Fruit fly (Drosophila melanogaster) whole organism, embryonic: Measurements from ENCODE around the gene alpha-Man-IIb.

Experiments used
- Ada2b ChIP-seq: fragments of 200-800 bp; sonication (Bioruptor generic); IDR thresholded peaks from 2 replicates; pipeline ENCODE4 v1.3.6; 2022; ENCODE audit warnings: missing biosample characterization, missing genetic modification characterization
- Adf1 ChIP-seq: fragments of 200-800 bp; sonication (Bioruptor generic); IDR thresholded peaks from 2 replicates; pipeline ENCODE4 v1.3.6; 2022; ENCODE audit warnings: missing biosample characterization, missing genetic modification characterization
- Aef1 ChIP-seq: fragments of 200-800 bp; sonication (Bioruptor generic); IDR thresholded peaks from 3 replicates; pipeline ENCODE4 v1.3.6; 2022; ENCODE audit warnings: missing biosample characterization, missing genetic modification characterization
- CG10267 ChIP-seq: fragments of 200-800 bp; sonication (Bioruptor generic); optimal IDR thresholded peaks from 2 replicates; lab custom pipeline; 2018; ENCODE audit warnings: missing biosample characterization, mild to moderate bottlenecking, missing genetic modification characterization, moderate library complexity
- CG13287 ChIP-seq: fragments of 200-800 bp; sonication (Bioruptor generic); IDR thresholded peaks from 2 replicates; pipeline ENCODE4 v1.3.6; 2022; ENCODE audit warnings: missing biosample characterization, missing genetic modification characterization; ENCODE audit not compliant: partially characterized antibody
- CG13296 ChIP-seq: fragments of 200-800 bp; sonication (Bioruptor generic); optimal IDR thresholded peaks from 3 replicates; lab custom pipeline; 2018; ENCODE audit warnings: missing biosample characterization, mild to moderate bottlenecking, missing genetic modification characterization
- CG13894 ChIP-seq: fragments of 200-800 bp; sonication (Bioruptor generic); optimal IDR thresholded peaks from 3 replicates; lab custom pipeline; 2018; ENCODE audit warnings: missing biosample characterization, mild to moderate bottlenecking, missing genetic modification characterization, moderate library complexity
- CG14710 ChIP-seq: fragments of 200-800 bp; sonication (Bioruptor generic); optimal IDR thresholded peaks from 3 replicates; lab custom pipeline; 2019; ENCODE audit warnings: missing biosample characterization, mild to moderate bottlenecking, missing genetic modification characterization, moderate library complexity
- CG16815 ChIP-seq: fragments of 200-800 bp; sonication (Bioruptor generic); optimal IDR thresholded peaks from 3 replicates; lab custom pipeline; 2017; ENCODE audit warnings: missing biosample characterization, mild to moderate bottlenecking, missing genetic modification characterization
- CG17186 ChIP-seq: fragments of 200-800 bp; sonication (Bioruptor generic); optimal IDR thresholded peaks from 3 replicates; lab custom pipeline; 2017; ENCODE audit warnings: missing biosample characterization, missing genetic modification reagents, missing genetic modification characterization
- CG17612 ChIP-seq: fragments of 200-800 bp; sonication (Bioruptor generic); IDR thresholded peaks from 2 replicates; pipeline ENCODE4 v1.3.6; 2022; ENCODE audit warnings: missing biosample characterization, missing genetic modification characterization
- CG17802 ChIP-seq: fragments of 200-800 bp; sonication (Bioruptor generic); optimal IDR thresholded peaks from 2 replicates; lab custom pipeline; 2018; ENCODE audit warnings: missing biosample characterization, mild to moderate bottlenecking, missing genetic modification characterization, moderate library complexity
- CG18764 ChIP-seq: fragments of 200-800 bp; sonication (Bioruptor generic); optimal IDR thresholded peaks from 3 replicates; lab custom pipeline; 2016; ENCODE audit warnings: missing biosample characterization, missing genetic modification characterization
- CG2202 ChIP-seq: fragments of 200-800 bp; sonication (Bioruptor generic); optimal IDR thresholded peaks from 2 replicates; lab custom pipeline; 2018; ENCODE audit warnings: missing biosample characterization, mild to moderate bottlenecking, missing genetic modification characterization
- CG34376 ChIP-seq: fragments of 200-800 bp; sonication (Bioruptor generic); optimal IDR thresholded peaks from 2 replicates; lab custom pipeline; 2018; ENCODE audit warnings: missing biosample characterization, mild to moderate bottlenecking, missing genetic modification characterization
- CG3838 ChIP-seq: fragments of 200-800 bp; sonication (Bioruptor generic); optimal IDR thresholded peaks from 3 replicates; lab custom pipeline; 2016; ENCODE audit warnings: missing biosample characterization, missing genetic modification characterization
- CG4404 ChIP-seq: fragments of 200-800 bp; sonication (Bioruptor generic); IDR thresholded peaks from 2 replicates; pipeline ENCODE4 v1.3.6; 2022; ENCODE audit warnings: missing biosample characterization, missing genetic modification characterization
- CG6272 ChIP-seq: fragments of 200-800 bp; sonication (Bioruptor generic); IDR thresholded peaks from 2 replicates; pipeline ENCODE4 v1.3.6; 2022; ENCODE audit warnings: missing biosample characterization, missing genetic modification characterization
- CG7745 ChIP-seq: fragments of 200-800 bp; sonication (Bioruptor generic); optimal IDR thresholded peaks from 2 replicates; lab custom pipeline; 2018; ENCODE audit warnings: missing biosample characterization, mild to moderate bottlenecking, missing genetic modification characterization, moderate library complexity
- CG7786 ChIP-seq: fragments of 200-800 bp; sonication (Bioruptor generic); optimal IDR thresholded peaks from 2 replicates; lab custom pipeline; 2016; ENCODE audit warnings: missing biosample characterization, missing genetic modification characterization
- CG7987 ChIP-seq: fragments of 200-800 bp; sonication (Bioruptor generic); optimal IDR thresholded peaks from 2 replicates; lab custom pipeline; 2018; ENCODE audit warnings: missing biosample characterization, mild to moderate bottlenecking, missing genetic modification characterization, moderate library complexity
- CG8924 ChIP-seq: fragments of 200-800 bp; optimal IDR thresholded peaks from 3 replicates; lab custom pipeline; 2019; ENCODE audit warnings: missing biosample characterization, mild to moderate bottlenecking, missing genetic modification characterization, moderate library complexity
- CG9932 ChIP-seq: fragments of 200-800 bp; sonication (Bioruptor generic); IDR thresholded peaks from 2 replicates; pipeline ENCODE4 v1.3.6; 2022; ENCODE audit warnings: missing biosample characterization, missing genetic modification characterization
- D ChIP-seq, 2 experiments: fragments of 200-800 bp in 1 of 2; fragments of >200 bp in 1 of 2; sonication (Bioruptor generic) in 1 of 2; optimal IDR thresholded peaks; 2 replicates in 1 of 2; 3 replicates in 1 of 2; lab custom pipeline; 2017; ENCODE audit warnings: mild to moderate bottlenecking in 1 of 2, missing biosample characterization in 1 of 2, missing genetic modification characterization in 1 of 2, missing genetic modification reagents in 1 of 2
- Dll ChIP-seq: fragments of 200-800 bp; sonication (Bioruptor generic); IDR thresholded peaks from 4 replicates; pipeline ENCODE4 v1.3.6; 2022; ENCODE audit warnings: missing biosample characterization, missing genetic modification characterization; ENCODE audit not compliant: partially characterized antibody
- Dref ChIP-seq: fragments of 200-800 bp; sonication (Bioruptor generic); IDR thresholded peaks from 2 replicates; pipeline ENCODE4 v1.3.6; 2022; ENCODE audit warnings: missing biosample characterization, missing genetic modification characterization
- ERR ChIP-seq: fragments of 200-800 bp; sonication (Bioruptor generic); optimal IDR thresholded peaks from 2 replicates; lab custom pipeline; 2016; ENCODE audit warnings: missing biosample characterization, missing genetic modification characterization
- Hr3 ChIP-seq: fragments of 200-800 bp; sonication (Bioruptor generic); optimal IDR thresholded peaks from 3 replicates; lab custom pipeline; 2016; ENCODE audit warnings: missing biosample characterization, missing genetic modification characterization
- Hsf ChIP-seq: fragments of 200-800 bp; sonication (Bioruptor generic); optimal IDR thresholded peaks from 3 replicates; lab custom pipeline; 2016; ENCODE audit warnings: missing biosample characterization, missing genetic modification characterization
- MBD-R2 ChIP-seq: fragments of 200-800 bp; sonication (Bioruptor generic); IDR thresholded peaks from 2 replicates; pipeline ENCODE4 v1.3.6; 2022; ENCODE audit warnings: missing biosample characterization, missing genetic modification characterization
- Max ChIP-seq: fragments of 200-800 bp; sonication (Bioruptor generic); optimal IDR thresholded peaks from 2 replicates; lab custom pipeline; 2016; ENCODE audit warnings: missing biosample characterization, mild to moderate bottlenecking, missing genetic modification characterization
- Meics ChIP-seq: fragments of 200-800 bp; sonication (Bioruptor generic); optimal IDR thresholded peaks from 2 replicates; lab custom pipeline; 2017; ENCODE audit warnings: missing biosample characterization, mild to moderate bottlenecking, missing genetic modification characterization
- NC2β ChIP-seq: fragments of 200-800 bp; sonication (Bioruptor generic); optimal IDR thresholded peaks from 2 replicates; lab custom pipeline; 2016; ENCODE audit warnings: missing biosample characterization, missing genetic modification characterization
- Sin3A ChIP-seq: fragments of >200 bp; optimal IDR thresholded peaks from 2 replicates; lab custom pipeline; 2018
- Six4 ChIP-seq: fragments of 200-800 bp; sonication (Bioruptor generic); optimal IDR thresholded peaks from 2 replicates; lab custom pipeline; 2016; ENCODE audit warnings: missing biosample characterization, missing genetic modification characterization
- chinmo ChIP-seq: fragments of 200-800 bp; sonication (Bioruptor generic); IDR thresholded peaks from 4 replicates; pipeline ENCODE4 v1.3.6; 2022; ENCODE audit warnings: missing biosample characterization, missing genetic modification characterization; ENCODE audit not compliant: partially characterized antibody
- grn ChIP-seq: fragments of 200-800 bp; sonication (Bioruptor generic); optimal IDR thresholded peaks from 3 replicates; lab custom pipeline; 2017; ENCODE audit warnings: missing biosample characterization, missing genetic modification characterization
- ind ChIP-seq: fragments of 200-800 bp; sonication (Bioruptor generic); optimal IDR thresholded peaks from 3 replicates; lab custom pipeline; 2016; ENCODE audit warnings: missing biosample characterization, missing genetic modification characterization
- maf-S ChIP-seq: fragments of 200-800 bp; sonication (Bioruptor generic); optimal IDR thresholded peaks from 2 replicates; lab custom pipeline; 2016; ENCODE audit warnings: missing biosample characterization, missing genetic modification characterization
- nmo ChIP-seq: fragments of 200-800 bp; sonication (Bioruptor generic); optimal IDR thresholded peaks from 2 replicates; lab custom pipeline; 2018; ENCODE audit warnings: missing biosample characterization, mild to moderate bottlenecking, missing genetic modification characterization, moderate library complexity
- pho ChIP-seq: fragments of 200-800 bp; sonication (Bioruptor generic); optimal IDR thresholded peaks from 2 replicates; lab custom pipeline; 2016; ENCODE audit warnings: missing biosample characterization, missing genetic modification characterization
- prd ChIP-seq, 3 experiments: fragments of >200 bp in 2 of 3; fragments of 200-800 bp in 1 of 3; sonication (Bioruptor generic) in 1 of 3; optimal IDR thresholded peaks in 2 of 3; IDR thresholded peaks in 1 of 3; 2 replicates in 2 of 3; 3 replicates in 1 of 3; pipeline versions ENCODE4 v1.3.6 to Lab custom; 2017 to 2022; ENCODE audit warnings: missing biosample characterization in 1 of 3, missing genetic modification characterization in 1 of 3
- sc ChIP-seq, 3 experiments: fragments of >200 bp in 2 of 3; fragments of 200-800 bp in 1 of 3; sonication (Bioruptor generic) in 1 of 3; optimal IDR thresholded peaks; 2 replicates in 2 of 3; 3 replicates in 1 of 3; lab custom pipeline; 2017; ENCODE audit warnings: mild to moderate bottlenecking in 1 of 3, missing biosample characterization in 1 of 3, missing genetic modification characterization in 1 of 3, missing genetic modification reagents in 1 of 3
- sens-2 ChIP-seq: fragments of 200-800 bp; sonication (Bioruptor generic); IDR thresholded peaks from 2 replicates; pipeline ENCODE4 v1.3.6; 2022; ENCODE audit warnings: missing biosample characterization, missing genetic modification characterization
- sim ChIP-seq: fragments of 200-800 bp; sonication (Bioruptor generic); IDR thresholded peaks from 2 replicates; pipeline ENCODE4 v1.3.6; 2022; ENCODE audit warnings: missing biosample characterization, missing genetic modification characterization
- toy ChIP-seq: fragments of 200-800 bp; sonication (Bioruptor generic); IDR thresholded peaks from 2 replicates; pipeline ENCODE4 v1.3.6; 2022; ENCODE audit warnings: missing biosample characterization, missing genetic modification characterization
- trem ChIP-seq: fragments of 200-800 bp; optimal IDR thresholded peaks from 3 replicates; lab custom pipeline; 2019; ENCODE audit warnings: missing biosample characterization, mild to moderate bottlenecking, missing genetic modification characterization, moderate library complexity
- unc-4 ChIP-seq: fragments of 200-800 bp; sonication (Bioruptor generic); IDR thresholded peaks from 2 replicates; pipeline ENCODE4 v1.3.6; 2022; ENCODE audit warnings: missing biosample characterization, missing genetic modification characterization; ENCODE audit not compliant: partially characterized antibody
- zfh1 ChIP-seq: fragments of 200-800 bp; sonication (Bioruptor generic); IDR thresholded peaks from 3 replicates; pipeline ENCODE4 v1.3.6; 2022; ENCODE audit warnings: missing biosample characterization, missing genetic modification characterization

alpha-Man-IIb gene

dm6 chr3R:15793372-15793802 lies 10.7 kb upstream of the alpha-Man-IIb start, which contains the start of gene nsl1 (continued):
- TF ChIP-seq Aef1 (GFP tag; lab: Robert Waterston, UW) (0 out of 3 replicates have a peak, but pooled peaks have one; percentile 18), Adf1 (GFP tag; lab: Robert Waterston, UW) (peak; percentile 81), Six4 (GFP tag; lab: Kevin White, UChicago) (peak; percentile 9), nmo (peak; percentile 67), Sin3A (peak; percentile 80), Dll (peak; percentile 97), Dref (peak; percentile 84), trem (tag; lab: Kevin White, UChicago) (peak; percentile 96), sens-2 (no peak), CG7786 (GFP tag; lab: Kevin White, UChicago) (no peak), CG13296 (GFP tag; lab: Kevin White, UChicago) (no peak), CG13894 (peak; percentile 11), MBD-R2 (peak; percentile 56; the same call in 1 of the 2 replicates), CG9932 (peak; percentile 61), CG13287 (GFP tag; lab: Robert Waterston, UW) (peak; percentile 96), Ada2b (GFP tag; lab: Robert Waterston, UW) (no peak), Meics (GFP tag; lab: Kevin White, UChicago) (peak; percentile 9), CG17186 (GFP tag; lab: Kevin White, UChicago) (peak; percentile 98), Hr3 (GFP tag; lab: Kevin White, UChicago) (peak; percentile 20), prd (optimal IDR thresholded peaks at IDR 0.05; lab: Kevin White, UChicago) (no peak), prd (GFP tag; IDR thresholded peaks at IDR 0.05; lab: Robert Waterston, UW) (peak; percentile 73), CG34376 (GFP tag; lab: Kevin White, UChicago) (peak; percentile 8), CG3838 (GFP tag; lab: Kevin White, UChicago) (no peak), toy (GFP tag; lab: Robert Waterston, UW) (no peak), pho (GFP tag; lab: Kevin White, UChicago) (no peak), CG10267 (tag; lab: Kevin White, UChicago) (peak; percentile 74), CG16815 (GFP tag; lab: Kevin White, UChicago) (no peak), grn (GFP tag; lab: Kevin White, UChicago) (no peak), CG14710 (tag; lab: Kevin White, UChicago) (peak; percentile 74), zfh1 (GFP tag; lab: Robert Waterston, UW) (peak; percentile 24; the same call in 1 of the 3 replicates), CG17612 (GFP tag; lab: Robert Waterston, UW) (no peak), CG7987 (GFP tag; lab: Kevin White, UChicago) (no peak), sc (optimal IDR thresholded peaks at IDR 0.05; lab: Kevin White, UChicago) (no peak), sc (GFP tag; optimal IDR thresholded peaks at IDR 0.05; lab: Kevin White, UChicago) (no peak), CG8924 (tag; lab: Kevin White, UChicago) (peak; percentile 50), chinmo (peak; percentile 88; the same call in 3 of the 4 replicates), maf-S (no peak), unc-4 (GFP tag; lab: Robert Waterston, UW) (peak; percentile 95), CG7745 (tag; lab: Kevin White, UChicago) (no peak), CG18764 (GFP tag; lab: Kevin White, UChicago) (peak; percentile 23), sim (GFP tag; lab: Robert Waterston, UW) (no peak), NC2β (GFP tag; lab: Kevin White, UChicago) (no peak), CG6272 (GFP tag; lab: Robert Waterston, UW) (peak; percentile 63), Hsf (GFP tag; lab: Kevin White, UChicago) (peak; percentile 11), Max (peak; percentile 41), CG17802 (tag; lab: Kevin White, UChicago) (peak; percentile 75), CG4404 (peak; percentile 38; the same call in 1 of the 2 replicates), ERR (no peak), D (optimal IDR thresholded peaks at IDR 0.05; lab: Kevin White, UChicago) (no peak), D (GFP tag; optimal IDR thresholded peaks at IDR 0.05; lab: Kevin White, UChicago) (no peak), ind (GFP tag; lab: Kevin White, UChicago) (peak; percentile 32), CG2202 (tag; lab: Kevin White, UChicago) (no peak)
